Fruit fly (Drosophila melanogaster) S2 (cell line): ENCODE data around the gene Stip1.

Source experiments
- CG8478 ChIP-seq: fragments of >200 bp; optimal IDR thresholded peaks from 2 replicates; lab custom pipeline; 2018
- CTCF ChIP-seq, 2 experiments: fragments of >200 bp; optimal IDR thresholded peaks; 2 replicates each; lab custom pipeline; 2018

DNA sequence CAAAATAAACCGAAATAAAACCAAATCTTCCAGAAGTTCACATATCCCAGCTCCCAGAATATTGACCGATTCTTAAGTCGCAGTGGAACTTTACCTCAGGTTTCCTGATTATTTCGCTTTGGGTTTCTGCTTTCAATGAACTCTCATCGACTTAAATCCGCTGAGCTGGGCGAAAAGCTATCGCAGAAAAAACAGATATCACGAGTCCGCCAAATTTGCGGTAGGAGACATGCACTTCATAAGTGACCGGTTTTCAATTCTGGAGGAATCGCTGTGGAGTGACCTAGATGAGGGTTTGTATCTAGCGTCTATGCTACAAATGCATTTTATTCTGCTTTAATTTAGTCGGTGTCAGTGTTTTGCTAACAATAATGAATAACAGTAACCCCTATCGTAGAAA is 10.3 kb downstream of the Stip1 start:
- TF ChIP-seq CTCF (optimal IDR thresholded peaks at IDR 0.05; lab: Kevin White, UChicago) (no peak), CG8478 (lab: Kevin White, UChicago) (no peak)
